Fruit fly (Drosophila melanogaster) whole organism, wandering third instar larva: ENCODE measurements around the gene CG10969.

Source experiments
- Abd-B ChIP-seq: fragments of >200 bp; optimal IDR thresholded peaks from 2 replicates; lab custom pipeline; 2017; ENCODE audit warnings: missing biosample characterization, missing genetic modification characterization
- CG32264 ChIP-seq: fragments of 200-800 bp; sonication (Bioruptor generic); optimal IDR thresholded peaks from 2 replicates; lab custom pipeline; 2016; ENCODE audit warnings: missing biosample characterization, missing genetic modification characterization
- CrebA ChIP-seq: fragments of 200-800 bp; sonication (Bioruptor generic); optimal IDR thresholded peaks from 2 replicates; lab custom pipeline; 2016; ENCODE audit warnings: missing biosample characterization, mild to moderate bottlenecking, missing genetic modification characterization, borderline replicate concordance
- Dif ChIP-seq: fragments of 200-275, 200-300 bp; sonication (Bioruptor generic); optimal IDR thresholded peaks from 2 replicates; lab custom pipeline; 2018; ENCODE audit warnings: missing biosample characterization, missing genetic modification characterization; ENCODE audit not compliant: partially characterized antibody
- GATAd ChIP-seq: sonication (Bioruptor generic); optimal IDR thresholded peaks from 2 replicates; lab custom pipeline; 2016; ENCODE audit warnings: missing biosample characterization, missing genetic modification characterization
- HLH106 ChIP-seq: fragments of 200-800 bp; optimal IDR thresholded peaks from 3 replicates; lab custom pipeline; 2019; ENCODE audit warnings: missing biosample characterization, mild to moderate bottlenecking, missing genetic modification characterization, moderate library complexity
- Hnf4 ChIP-seq: fragments of 200-800 bp; sonication (Bioruptor generic); optimal IDR thresholded peaks from 2 replicates; lab custom pipeline; 2016; ENCODE audit warnings: missing biosample characterization, mild to moderate bottlenecking, missing genetic modification characterization
- Hr83 ChIP-seq: fragments of 200-300 bp; sonication (Bioruptor generic); optimal IDR thresholded peaks from 2 replicates; lab custom pipeline; 2016; ENCODE audit warnings: missing biosample characterization, mild to moderate bottlenecking, missing genetic modification characterization, moderate library complexity; ENCODE audit not compliant: poor library complexity, severe bottlenecking
- Jra ChIP-seq: sonication (Bioruptor generic); optimal IDR thresholded peaks from 2 replicates; lab custom pipeline; 2016; ENCODE audit warnings: missing biosample characterization, missing genetic modification characterization
- Mio ChIP-seq: sonication (Bioruptor generic); optimal IDR thresholded peaks from 2 replicates; lab custom pipeline; 2016; ENCODE audit warnings: missing biosample characterization, missing genetic modification characterization
- Myc ChIP-seq: fragments of >200 bp; optimal IDR thresholded peaks from 2 replicates; lab custom pipeline; 2017
- OdsH ChIP-seq: fragments of 200-800 bp; sonication (Bioruptor generic); optimal IDR thresholded peaks from 2 replicates; lab custom pipeline; 2016; ENCODE audit warnings: missing biosample characterization, mild to moderate bottlenecking, missing genetic modification characterization
- Rel ChIP-seq, 2 experiments: fragments of 200-800 bp; sonication (Bioruptor generic) in 1 of 2; optimal IDR thresholded peaks; 2 replicates in 1 of 2; 3 replicates in 1 of 2; lab custom pipeline; 2016 to 2019; ENCODE audit warnings: mild to moderate bottlenecking in 2 of 2, missing biosample characterization in 2 of 2, missing genetic modification characterization in 2 of 2, moderate library complexity in 1 of 2
- Sp1 ChIP-seq: fragments of 200-800 bp; sonication (Bioruptor generic); optimal IDR thresholded peaks from 3 replicates; lab custom pipeline; 2019; ENCODE audit warnings: missing biosample characterization, mild to moderate bottlenecking, missing genetic modification characterization, moderate library complexity
- Vsx2 ChIP-seq: fragments of 200-300, 225-300 bp; sonication (Bioruptor generic); optimal IDR thresholded peaks from 2 replicates; lab custom pipeline; 2018; ENCODE audit warnings: missing biosample characterization, missing genetic modification characterization; ENCODE audit not compliant: partially characterized antibody
- br ChIP-seq: fragments of 200-800 bp; sonication (Bioruptor generic); optimal IDR thresholded peaks from 2 replicates; lab custom pipeline; 2016; ENCODE audit warnings: missing biosample characterization, missing genetic modification characterization
- brk ChIP-seq: fragments of 200-800 bp; sonication (Bioruptor generic); optimal IDR thresholded peaks from 2 replicates; lab custom pipeline; 2016; ENCODE audit warnings: missing biosample characterization, mild to moderate bottlenecking, missing genetic modification characterization
- dl ChIP-seq, 2 experiments: fragments of 175-275, 200-275 bp in 1 of 2; fragments of 200-275 bp in 1 of 2; sonication (Bioruptor generic); optimal IDR thresholded peaks; lab custom pipeline; 2018; ENCODE audit warnings: mild to moderate bottlenecking in 2 of 2, missing biosample characterization in 2 of 2, missing genetic modification characterization in 2 of 2, moderate library complexity in 2 of 2; ENCODE audit not compliant: partially characterized antibody in 2 of 2, insufficient read depth in 1 of 2
- ey ChIP-seq: fragments of 200-800 bp; sonication (Bioruptor generic); optimal IDR thresholded peaks from 2 replicates; lab custom pipeline; 2016; ENCODE audit warnings: missing biosample characterization, missing genetic modification characterization
- foxo ChIP-seq, 2 experiments: fragments of 200-800 bp; sonication (Bioruptor generic); optimal IDR thresholded peaks; 2 replicates in 1 of 2; 3 replicates in 1 of 2; lab custom pipeline; 2016 to 2017; ENCODE audit warnings: missing biosample characterization in 2 of 2, missing genetic modification characterization in 2 of 2
- fru ChIP-seq: fragments of 200-800 bp; sonication (Bioruptor generic); optimal IDR thresholded peaks from 3 replicates; lab custom pipeline; 2016; ENCODE audit warnings: missing biosample characterization, mild to moderate bottlenecking, missing genetic modification characterization
- h ChIP-seq: fragments of 200-800 bp; sonication (Bioruptor generic); optimal IDR thresholded peaks from 3 replicates; lab custom pipeline; 2016; ENCODE audit warnings: missing biosample characterization, mild to moderate bottlenecking, missing genetic modification characterization
- jim ChIP-seq: fragments of 175-275, 200-325 bp; sonication (Bioruptor generic); optimal IDR thresholded peaks from 2 replicates; lab custom pipeline; 2016; ENCODE audit warnings: missing biosample characterization, mild to moderate bottlenecking, missing genetic modification characterization
- lola ChIP-seq: fragments of >200 bp; optimal IDR thresholded peaks from 2 replicates; lab custom pipeline; 2017; ENCODE audit warnings: missing biosample characterization, missing genetic modification characterization
- pan ChIP-seq: fragments of >200 bp; optimal IDR thresholded peaks from 2 replicates; lab custom pipeline; 2017
- psq ChIP-seq: fragments of 200-800 bp; sonication (Bioruptor generic); optimal IDR thresholded peaks from 3 replicates; lab custom pipeline; 2017; ENCODE audit warnings: missing biosample characterization, mild to moderate bottlenecking, missing genetic modification characterization, moderate library complexity
- rgr ChIP-seq: fragments of 200-800 bp; sonication (Bioruptor generic); optimal IDR thresholded peaks from 3 replicates; lab custom pipeline; 2016; ENCODE audit warnings: missing biosample characterization, mild to moderate bottlenecking, missing genetic modification characterization
- sage ChIP-seq: fragments of 200-800 bp; sonication (Bioruptor generic); optimal IDR thresholded peaks from 2 replicates; lab custom pipeline; 2016; ENCODE audit warnings: missing biosample characterization, mild to moderate bottlenecking, missing genetic modification characterization
- tai ChIP-seq: sonication (Bioruptor generic); optimal IDR thresholded peaks from 2 replicates; lab custom pipeline; 2016; ENCODE audit warnings: missing biosample characterization, missing genetic modification characterization
- usp ChIP-seq: fragments of >200 bp; optimal IDR thresholded peaks from 2 replicates; lab custom pipeline; 2017; ENCODE audit warnings: missing biosample characterization, missing genetic modification characterization
- woc ChIP-seq: sonication (Bioruptor generic); optimal IDR thresholded peaks from 2 replicates; lab custom pipeline; 2016; ENCODE audit warnings: missing biosample characterization, mild to moderate bottlenecking, missing genetic modification characterization

Gene CG10969

DNA sequence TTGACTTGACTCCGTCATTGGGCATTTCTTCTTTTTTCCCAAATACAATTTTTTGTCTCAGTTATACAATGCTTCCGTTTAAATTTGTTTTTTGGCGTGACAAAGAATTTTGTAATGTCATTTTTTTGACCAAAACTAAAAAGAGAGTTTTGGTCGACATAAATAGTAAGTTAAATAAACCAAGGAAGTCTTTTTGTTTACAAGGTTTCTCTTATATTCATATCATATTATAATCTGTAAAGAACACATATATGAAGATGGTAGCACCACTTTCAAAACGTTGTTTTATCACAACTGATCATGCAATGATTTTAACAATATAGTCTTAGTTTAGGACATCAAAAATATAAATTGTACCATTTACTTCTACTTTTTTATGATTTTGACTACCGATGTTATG, at the start of gene CG10969, which contains the start of gene CG17666:
CG10969 (minus strand) TSS at position 101 of the 400 bp plus-strand sequence.
CG17666 (plus strand) TSS at position 329 of the 400 bp plus-strand sequence.
- TF ChIP-seq OdsH (GFP tag; lab: Kevin White, UChicago) = no peak
- TF ChIP-seq HLH106 (tag; lab: Kevin White, UChicago) = no peak
- TF ChIP-seq ey (GFP tag; lab: Kevin White, UChicago) = no peak
- TF ChIP-seq rgr (GFP tag; lab: Kevin White, UChicago) = no peak
- TF ChIP-seq GATAd = no peak
- no peak for TF ChIP-seq Rel (GFP tag; optimal IDR thresholded peaks at IDR 0.05; lab: Kevin White, UChicago)
- no peak for TF ChIP-seq Rel (tag; optimal IDR thresholded peaks at IDR 0.05; lab: Kevin White, UChicago)
- no peak for TF ChIP-seq Mio (GFP tag; lab: Kevin White, UChicago)
- TF ChIP-seq Hnf4 (GFP tag; lab: Kevin White, UChicago) = no peak
- TF ChIP-seq tai (GFP tag; lab: Kevin White, UChicago) = no peak

dm6 chr3L:12830416-12830815, 49.5 kb upstream of the CG10969 start:
- TF ChIP-seq Dif (GFP tag; lab: Kevin White, UChicago) = no peak
- no peak for TF ChIP-seq sage (GFP tag; lab: Kevin White, UChicago)
- no peak for TF ChIP-seq lola (GFP tag; lab: Kevin White, UChicago)
- no peak for TF ChIP-seq CrebA (GFP tag; lab: Kevin White, UChicago)
- TF ChIP-seq Sp1 (GFP tag; lab: Kevin White, UChicago) = no peak
- no peak for TF ChIP-seq Mio (GFP tag; lab: Kevin White, UChicago)
- TF ChIP-seq pan (lab: Kevin White, UChicago) = no peak
- TF ChIP-seq psq (GFP tag; lab: Kevin White, UChicago) = no peak
- no peak for TF ChIP-seq Rel (GFP tag; optimal IDR thresholded peaks at IDR 0.05; lab: Kevin White, UChicago)
- no peak for TF ChIP-seq Rel (tag; optimal IDR thresholded peaks at IDR 0.05; lab: Kevin White, UChicago)
- no peak for TF ChIP-seq HLH106 (tag; lab: Kevin White, UChicago)
- no peak for TF ChIP-seq brk
- TF ChIP-seq jim = no peak

DNA sequence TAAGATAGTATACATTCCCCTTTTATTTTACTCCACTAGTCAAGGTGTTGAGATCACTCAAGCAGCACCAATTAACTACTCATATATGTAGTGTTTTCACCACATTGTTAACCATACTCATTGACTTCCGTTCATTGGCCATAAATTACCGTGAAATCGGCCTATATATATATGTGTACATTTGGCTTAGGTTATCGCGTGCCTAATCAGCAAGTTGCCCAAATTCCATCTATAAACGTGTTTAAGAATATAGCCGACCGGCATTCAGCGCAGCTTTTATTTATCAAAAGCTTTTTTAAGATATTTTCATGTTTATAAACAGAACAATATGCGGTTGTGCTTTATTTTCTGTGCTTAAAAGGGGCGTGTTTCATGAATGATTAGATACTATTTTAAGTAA, 47.6 kb upstream of the CG10969 start:
- no peak for TF ChIP-seq Rel (GFP tag; optimal IDR thresholded peaks at IDR 0.05; lab: Kevin White, UChicago)
- TF ChIP-seq Rel (tag; optimal IDR thresholded peaks at IDR 0.05; lab: Kevin White, UChicago) = no peak
- TF ChIP-seq Abd-B (GFP tag; lab: Kevin White, UChicago) = no peak
- TF ChIP-seq CG32264 (GFP tag; lab: Kevin White, UChicago) = no peak
- TF ChIP-seq br (GFP tag; lab: Kevin White, UChicago) = no peak
- no peak for TF ChIP-seq pan (lab: Kevin White, UChicago)
- no peak for TF ChIP-seq foxo (GFP tag; optimal IDR thresholded peaks at IDR 0.05; lab: Kevin White, UChicago)
- no peak for TF ChIP-seq GATAd
- TF ChIP-seq usp = no peak
- no peak for TF ChIP-seq Jra (GFP tag; lab: Kevin White, UChicago)
- no peak for TF ChIP-seq Vsx2 (GFP tag; lab: Kevin White, UChicago)

dm6 chr3L:12827705-12828104, 46.8 kb upstream of the CG10969 start:
- TF ChIP-seq OdsH (GFP tag; lab: Kevin White, UChicago) (no peak), pan (lab: Kevin White, UChicago) (no peak), GATAd (no peak), ey (GFP tag; lab: Kevin White, UChicago) (no peak), psq (GFP tag; lab: Kevin White, UChicago) (no peak), h (no peak), Dif (GFP tag; lab: Kevin White, UChicago) (no peak), dl (GFP tag; optimal IDR thresholded peaks at IDR 0.05; lab: Kevin White, UChicago; ENCODE audit: insufficient read depth in 1 of 2, partially characterized antibody in 2 of 2) (no peak), fru (GFP tag; lab: Kevin White, UChicago) (no peak), sage (GFP tag; lab: Kevin White, UChicago) (no peak), Rel (GFP tag; optimal IDR thresholded peaks at IDR 0.05; lab: Kevin White, UChicago) (no peak), Rel (tag; optimal IDR thresholded peaks at IDR 0.05; lab: Kevin White, UChicago) (no peak), Myc (lab: Kevin White, UChicago) (no peak), woc (GFP tag; lab: Kevin White, UChicago) (no peak), Mio (GFP tag; lab: Kevin White, UChicago) (no peak), Hr83 (GFP tag; lab: Kevin White, UChicago) (no peak)
- TF ChIP-seq, all 38 proteins: peak for 0
